Fruit fly (Drosophila melanogaster): ENCODE measurements around the gene CG5953.

The CG5953 gene

dm6 chr2L:16534174-16534835, 1.6 kb upstream of the CG5953 start (continued):
- TF ChIP-seq grau (tag; optimal IDR thresholded peaks at IDR 0.05) (no peak), Gug (GFP tag; IDR thresholded peaks at IDR 0.05) (no peak), CG9727 (GFP tag; optimal IDR thresholded peaks at IDR 0.05) (peak; percentile 45), CHES-1-like (GFP tag; optimal IDR thresholded peaks at IDR 0.05) (peak; percentile 19), CG3847 (GFP tag; IDR thresholded peaks at IDR 0.05) (no peak), CG12942 (GFP tag; optimal IDR thresholded peaks at IDR 0.05) (no peak), mam (GFP tag; optimal IDR thresholded peaks at IDR 0.05) (no peak), bigmax (GFP tag; optimal IDR thresholded peaks at IDR 0.05) (no peak), danr (GFP tag; IDR thresholded peaks at IDR 0.05) (no peak), tin (GFP tag; optimal IDR thresholded peaks at IDR 0.05) (no peak), luna (GFP tag; optimal IDR thresholded peaks at IDR 0.05) (no peak), jumu (GFP tag; optimal IDR thresholded peaks at IDR 0.05) (no peak), Camta (GFP tag; optimal IDR thresholded peaks at IDR 0.05) (no peak), unc-4 (GFP tag; IDR thresholded peaks at IDR 0.05; ENCODE audit: partially characterized antibody) (peak; percentile 16; the same call in 1 of the 2 replicates), Sry-δ (GFP tag; optimal IDR thresholded peaks at IDR 0.05) (no peak), CG8924 (tag; optimal IDR thresholded peaks at IDR 0.05) (no peak), Nf-YB (GFP tag; optimal IDR thresholded peaks at IDR 0.05) (peak; percentile 12), Lpt (GFP tag; optimal IDR thresholded peaks at IDR 0.05) (no peak), CG15514 (GFP tag; optimal IDR thresholded peaks at IDR 0.05) (peak; percentile 48), nmo (GFP tag; optimal IDR thresholded peaks at IDR 0.05) (no peak), CG2712 (tag; optimal IDR thresholded peaks at IDR 0.05) (no peak), scrt (GFP tag; optimal IDR thresholded peaks at IDR 0.05) (peak; percentile 48), Fer2 (tag; optimal IDR thresholded peaks at IDR 0.05) (no peak), NC2α (GFP tag; optimal IDR thresholded peaks at IDR 0.05) (no peak), lilli (GFP tag; optimal IDR thresholded peaks at IDR 0.05) (no peak), CG12155 (GFP tag; optimal IDR thresholded peaks at IDR 0.05) (no peak), Oli (tag; optimal IDR thresholded peaks at IDR 0.05) (no peak), Nf-YC (tag; optimal IDR thresholded peaks at IDR 0.05) (peak; percentile 17), CG8290 (GFP tag; optimal IDR thresholded peaks at IDR 0.05) (no peak), CG8290 (tag; optimal IDR thresholded peaks at IDR 0.05) (peak in 1 of 2 experiments; percentile 54), CG12659 (GFP tag; optimal IDR thresholded peaks at IDR 0.05) (no peak), Rfx (GFP tag; IDR thresholded peaks at IDR 0.05) (peak; percentile 59; the same call in 1 of the 2 replicates), CG17802 (tag; optimal IDR thresholded peaks at IDR 0.05) (no peak), sim (GFP tag; IDR thresholded peaks at IDR 0.05) (no peak), al (GFP tag; IDR thresholded peaks at IDR 0.05) (no peak), Mad (GFP tag; optimal IDR thresholded peaks at IDR 0.05) (no peak), CG18619 (GFP tag; optimal IDR thresholded peaks at IDR 0.05) (peak; percentile 28), CG3407 (GFP tag; optimal IDR thresholded peaks at IDR 0.05) (peak; percentile 45), esg (GFP tag; conservative IDR thresholded peaks at IDR 0.05) (no peak), CG13775 (GFP tag; optimal IDR thresholded peaks at IDR 0.05) (no peak), CG2120 (GFP tag; optimal IDR thresholded peaks at IDR 0.05) (no peak), CG13287 (GFP tag; IDR thresholded peaks at IDR 0.05; ENCODE audit: partially characterized antibody) (no peak; the same call in 1 of the 2 replicates), crp (GFP tag; optimal IDR thresholded peaks at IDR 0.05) (no peak), Jarid2 (GFP tag; optimal IDR thresholded peaks at IDR 0.05) (peak; percentile 37), CG12744 (GFP tag; optimal IDR thresholded peaks at IDR 0.05) (peak; percentile 21), fd3F (GFP tag; optimal IDR thresholded peaks at IDR 0.05) (no peak), phol (tag; optimal IDR thresholded peaks at IDR 0.05) (no peak), ind (GFP tag; optimal IDR thresholded peaks at IDR 0.05) (no peak), slbo (GFP tag; IDR thresholded peaks at IDR 0.05) (no peak), CoRest (tag; optimal IDR thresholded peaks at IDR 0.05) (no peak), row (GFP tag; IDR thresholded peaks at IDR 0.05) (peak; percentile 34; the same call in 2 of the 3 replicates)
